Worm (Caenorhabditis elegans): Measurements from ENCODE around the gene set-1.
A peak's percentile ranks its signal among the peaks of the same experiment; 100 is the strongest.

The set-1 gene

ce11 chrIII:6488916-6489315 lies 36.7 kb upstream of the set-1 start:
- TF ChIP-seq pax-1 (tag; optimal IDR thresholded peaks at IDR 0.05) (no peak), unc-55 (GFP tag; optimal IDR thresholded peaks at IDR 0.05) (peak; percentile 1), nfya-1 (tag; optimal IDR thresholded peaks at IDR 0.05) (peak; percentile 28)

- TF ChIP-seq madf-2 (tag; optimal IDR thresholded peaks at IDR 0.05): no peak
- no peak for TF ChIP-seq Y22D7AL.16 (tag; optimal IDR thresholded peaks at IDR 0.05)
- TF ChIP-seq ceh-18 (tag; optimal IDR thresholded peaks at IDR 0.05): no peak
- no peak for TF ChIP-seq hlh-30 (tag; optimal IDR thresholded peaks at IDR 0.05; ENCODE audit: insufficient read depth)
- TF ChIP-seq pqm-1 (tag; optimal IDR thresholded peaks at IDR 0.05): no peak
- no peak for TF ChIP-seq ztf-16 (tag; optimal IDR thresholded peaks at IDR 0.05)
- no peak for TF ChIP-seq ceh-24 (tag; optimal IDR thresholded peaks at IDR 0.05)
- TF ChIP-seq ttx-3 (tag; optimal IDR thresholded peaks at IDR 0.05): no peak
- TF ChIP-seq fax-1 (tag; optimal IDR thresholded peaks at IDR 0.05): no peak
- no peak for TF ChIP-seq fkh-10 (GFP tag; optimal IDR thresholded peaks at IDR 0.05)
- no peak for TF ChIP-seq unc-42 (tag; optimal IDR thresholded peaks at IDR 0.05)
- TF ChIP-seq tbx-2 (tag; optimal IDR thresholded peaks at IDR 0.05): no peak
- TF ChIP-seq hlh-13 (GFP tag; optimal IDR thresholded peaks at IDR 0.05): no peak
- no peak for TF ChIP-seq pax-1 (tag; optimal IDR thresholded peaks at IDR 0.05)
- TF ChIP-seq hlh-8 (tag; optimal IDR thresholded peaks at IDR 0.05): no peak
- TF ChIP-seq rnt-1 (tag; optimal IDR thresholded peaks at IDR 0.05): no peak
- no peak for TF ChIP-seq pha-4 (tag; optimal IDR thresholded peaks at IDR 0.05)
Measured at ce11 chrIII:6482918-6483317, 30.7 kb upstream of the set-1 start, which contains the start of gene chtb-2. Gene chtb-2, plus strand, starts transcription at chrIII:6483218.

- TF ChIP-seq ceh-30 (tag; optimal IDR thresholded peaks at IDR 0.05) (no peak), ceh-45 (GFP tag; IDR thresholded peaks at IDR 0.05) (no peak), pha-4 (tag; optimal IDR thresholded peaks at IDR 0.05) (no peak), sox-4 (tag; optimal IDR thresholded peaks at IDR 0.05) (no peak), fkh-10 (GFP tag; optimal IDR thresholded peaks at IDR 0.05) (no peak), nfya-1 (tag; optimal IDR thresholded peaks at IDR 0.05) (no peak), hlh-30 (tag; optimal IDR thresholded peaks at IDR 0.05; ENCODE audit: insufficient read depth) (no peak), mec-3 (tag; optimal IDR thresholded peaks at IDR 0.05; ENCODE audit: borderline replicate concordance) (no peak), C38D4.7 (GFP tag; optimal IDR thresholded peaks at IDR 0.05) (no peak), Y22D7AL.16 (tag; optimal IDR thresholded peaks at IDR 0.05) (no peak), ztf-16 (tag; optimal IDR thresholded peaks at IDR 0.05) (no peak), dve-1 (tag; optimal IDR thresholded peaks at IDR 0.05) (no peak), ref-2 (tag; optimal IDR thresholded peaks at IDR 0.05) (no peak), pha-2 (tag; optimal IDR thresholded peaks at IDR 0.05) (no peak), K09A11.1 (tag; optimal IDR thresholded peaks at IDR 0.05; ENCODE audit: insufficient read depth) (no peak), unc-42 (tag; optimal IDR thresholded peaks at IDR 0.05) (no peak)
Measured at ce11 chrIII:6479439-6479838, 27.3 kb upstream of the set-1 start.

ce11 chrIII:6478256-6479004 lies 26.3 kb upstream of the set-1 start, which contains the start of gene zip-8:
Gene zip-8, plus strand, starts transcription at chrIII:6478955.
- TF ChIP-seq ceh-2 (tag; optimal IDR thresholded peaks at IDR 0.05) (no peak), elt-4 (tag; optimal IDR thresholded peaks at IDR 0.05) (no peak), fkh-10 (GFP tag; optimal IDR thresholded peaks at IDR 0.05) (no peak), hlh-13 (GFP tag; optimal IDR thresholded peaks at IDR 0.05) (no peak), lin-11 (tag; optimal IDR thresholded peaks at IDR 0.05) (no peak), ceh-30 (tag; optimal IDR thresholded peaks at IDR 0.05) (no peak), ceh-6 (GFP tag; optimal IDR thresholded peaks at IDR 0.05) (no peak), dmd-4 (tag; optimal IDR thresholded peaks at IDR 0.05; ENCODE audit: borderline replicate concordance) (no peak), pha-2 (tag; optimal IDR thresholded peaks at IDR 0.05) (no peak), hlh-15 (tag; optimal IDR thresholded peaks at IDR 0.05) (no peak)
